Worm (Caenorhabditis elegans): ENCODE data around the gene nit-1.

nit-1 gene

ce11 chrIII:3875608-3876007, 46.4 kb upstream of the nit-1 start (continued):
- no peak for TF ChIP-seq irx-1 (tag; optimal IDR thresholded peaks at IDR 0.05)
- TF ChIP-seq pqm-1 (tag; optimal IDR thresholded peaks at IDR 0.05), result no peak
- TF ChIP-seq egl-27 (tag; optimal IDR thresholded peaks at IDR 0.05), result no peak
- TF ChIP-seq ama-1 (optimal IDR thresholded peaks at IDR 0.05), result no peak
- TF ChIP-seq isw-1 (GFP tag; IDR thresholded peaks at IDR 0.05), result no peak
- no peak for TF ChIP-seq F16B12.6 (tag; optimal IDR thresholded peaks at IDR 0.05)
- no peak for TF ChIP-seq vab-15 (tag; optimal IDR thresholded peaks at IDR 0.05)
- TF ChIP-seq snpc-4 (tag; optimal IDR thresholded peaks at IDR 0.05), result no peak
- TF ChIP-seq ceh-90 (tag; optimal IDR thresholded peaks at IDR 0.05), result no peak
- TF ChIP-seq ztf-4 (tag; optimal IDR thresholded peaks at IDR 0.05), result no peak
- TF ChIP-seq mef-2 (tag; optimal IDR thresholded peaks at IDR 0.05), result no peak
- no peak for TF ChIP-seq lin-39 (tag; optimal IDR thresholded peaks at IDR 0.05)
- no peak for TF ChIP-seq pag-3 (tag; optimal IDR thresholded peaks at IDR 0.05; ENCODE audit: borderline replicate concordance, insufficient read depth)
- no peak for TF ChIP-seq sox-4 (tag; optimal IDR thresholded peaks at IDR 0.05)
- no peak for TF ChIP-seq pax-3 (tag; optimal IDR thresholded peaks at IDR 0.05)
- no peak for TF ChIP-seq lin-13 (GFP tag; optimal IDR thresholded peaks at IDR 0.05)
- TF ChIP-seq ces-1 (GFP tag; optimal IDR thresholded peaks at IDR 0.05), result no peak
- no peak for TF ChIP-seq unc-98 (GFP tag; IDR thresholded peaks at IDR 0.05)
- no peak for TF ChIP-seq grh-1 (GFP tag; IDR thresholded peaks at IDR 0.05)
- no peak for TF ChIP-seq sup-37 (GFP tag; optimal IDR thresholded peaks at IDR 0.05)
- peak; percentile 69 for TF ChIP-seq nhr-19 (GFP tag; conservative IDR thresholded peaks at IDR 0.05)
- TF ChIP-seq ceh-63 (GFP tag; optimal IDR thresholded peaks at IDR 0.05), result no peak
- no peak for TF ChIP-seq efl-3 (GFP tag; optimal IDR thresholded peaks at IDR 0.05)
- peak; percentile 4 for TF ChIP-seq C16A3.4 (tag; optimal IDR thresholded peaks at IDR 0.05)
- TF ChIP-seq hlh-17 (GFP tag; optimal IDR thresholded peaks at IDR 0.05; ENCODE audit: borderline replicate concordance), result no peak
- TF ChIP-seq jun-1 (tag; optimal IDR thresholded peaks at IDR 0.05), result no peak
- TF ChIP-seq unc-130 (tag; optimal IDR thresholded peaks at IDR 0.05), result peak; percentile 10
- no peak for TF ChIP-seq hpl-2 (GFP tag; optimal IDR thresholded peaks at IDR 0.05)
- TF ChIP-seq nhr-47 (tag; optimal IDR thresholded peaks at IDR 0.05), result peak; percentile 24
- no peak for TF ChIP-seq skn-1 (tag; optimal IDR thresholded peaks at IDR 0.05)
- no peak for TF ChIP-seq unc-30 (tag; optimal IDR thresholded peaks at IDR 0.05)
- TF ChIP-seq mep-1 (tag; optimal IDR thresholded peaks at IDR 0.05), result peak; percentile 61
- peak; percentile 70 for TF ChIP-seq nhr-71 (tag; optimal IDR thresholded peaks at IDR 0.05)
- no peak for TF ChIP-seq ets-5 (GFP tag; IDR thresholded peaks at IDR 0.05)
- TF ChIP-seq snu-23 (GFP tag; optimal IDR thresholded peaks at IDR 0.05), result peak; percentile 66
- no peak for TF ChIP-seq mab-9 (GFP tag; IDR thresholded peaks at IDR 0.05)
- no peak for TF ChIP-seq efl-1 (optimal IDR thresholded peaks at IDR 0.05)
- peak in 1 of 2 experiments; percentile 85 for TF ChIP-seq efl-1 (GFP tag; optimal IDR thresholded peaks at IDR 0.05 in 1 of 2)
- no peak for TF ChIP-seq lin-15B (tag; optimal IDR thresholded peaks at IDR 0.05)
- no peak for TF ChIP-seq hlh-4 (tag; optimal IDR thresholded peaks at IDR 0.05)
- TF ChIP-seq sptf-1 (tag; optimal IDR thresholded peaks at IDR 0.05), result no peak
- peak; percentile 56 for TF ChIP-seq tbx-2 (tag; optimal IDR thresholded peaks at IDR 0.05)
- TF ChIP-seq unc-62 (GFP tag; optimal IDR thresholded peaks at IDR 0.05), result no peak
- no peak for TF ChIP-seq nhr-90 (tag; optimal IDR thresholded peaks at IDR 0.05; ENCODE audit: poor library complexity)
- TF ChIP-seq aly-2 (tag; optimal IDR thresholded peaks at IDR 0.05), result no peak
- no peak for TF ChIP-seq fkh-8 (tag; optimal IDR thresholded peaks at IDR 0.05)
- no peak for TF ChIP-seq fkh-10 (GFP tag; optimal IDR thresholded peaks at IDR 0.05)
- TF ChIP-seq unc-86 (tag; optimal IDR thresholded peaks at IDR 0.05), result no peak
- no peak for TF ChIP-seq C34B4.2 (tag; optimal IDR thresholded peaks at IDR 0.05)
- no peak for TF ChIP-seq nhr-77 (tag; optimal IDR thresholded peaks at IDR 0.05)
- peak in 1 of 3 experiments; percentile 21 for TF ChIP-seq dpl-1 (GFP tag; optimal IDR thresholded peaks at IDR 0.05)
- no peak for TF ChIP-seq rnt-1 (tag; optimal IDR thresholded peaks at IDR 0.05)
- TF ChIP-seq mdl-1 (tag; optimal IDR thresholded peaks at IDR 0.05), result peak in 1 of 2 experiments; percentile 68
- no peak for TF ChIP-seq Y116A8C.19 (tag; optimal IDR thresholded peaks at IDR 0.05; ENCODE audit: borderline replicate concordance)
- no peak for TF ChIP-seq tlp-1 (tag; optimal IDR thresholded peaks at IDR 0.05)
